Worm (Caenorhabditis elegans) whole organism, midembryonic: ENCODE measurements around the gene lgg-3.
A peak's percentile ranks its signal among the peaks of the same experiment; 100 is the strongest.

Experiments used
- cog-1 ChIP-seq: sonication (generic microtip); optimal IDR thresholded peaks from 2 replicates; lab custom pipeline; 2016; ENCODE audit warnings: missing genetic modification characterization, missing compliant biosample characterization
- flt-1 ChIP-seq: fragments of 200-800 bp; sonication (Bioruptor generic); IDR thresholded peaks from 2 replicates; pipeline ENCODE4 v1.3.6; 2022; ENCODE audit warnings: missing genetic modification characterization, missing compliant biosample characterization
- klf-2 ChIP-seq: fragments of 200-800 bp; sonication (Bioruptor generic); conservative IDR thresholded peaks from 2 replicates; pipeline ENCODE4 v1.3.6; 2022; ENCODE audit warnings: missing genetic modification reagents, missing genetic modification characterization, missing compliant biosample characterization
- ztf-23 ChIP-seq: fragments of 200-800 bp; sonication (Bioruptor generic); IDR thresholded peaks from 2 replicates; pipeline ENCODE4 v1.3.6; 2022; ENCODE audit warnings: missing genetic modification reagents, missing genetic modification characterization, missing compliant biosample characterization

DNA sequence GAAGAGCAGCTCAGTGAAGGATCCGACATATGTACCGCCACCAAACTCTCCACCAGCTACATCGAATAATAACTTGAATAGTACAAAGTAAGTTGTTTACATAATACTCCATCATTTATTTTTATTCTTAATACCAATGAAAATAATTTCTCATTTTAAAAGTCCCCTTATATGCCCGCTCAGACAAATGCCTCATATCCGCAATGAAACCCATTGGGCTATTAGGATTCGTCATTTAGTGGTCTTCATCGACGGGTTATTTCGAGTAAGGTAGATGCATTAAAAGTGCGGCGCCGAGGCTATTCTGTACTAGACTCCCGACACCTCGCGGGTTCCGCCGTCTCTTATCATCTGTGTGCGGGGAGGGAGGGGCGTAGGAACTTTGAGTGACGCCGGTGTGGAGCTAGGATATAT lies 44.1 kb downstream of the lgg-3 start:
- TF ChIP-seq klf-2 (GFP tag; lab: Robert Waterston, UW): no peak
- no peak for TF ChIP-seq cog-1 (tag; lab: Kevin White, UChicago)
- no peak for TF ChIP-seq flt-1 (GFP tag; lab: Robert Waterston, UW)
- TF ChIP-seq ztf-23: 0 out of 2 replicates have a peak, but pooled peaks have one; percentile 13
